Fruit fly (Drosophila melanogaster) whole organism, prepupa: Measurements from ENCODE around the gene CG17271.

Experiments
- Blimp-1 ChIP-seq: fragments of 200-800 bp; sonication (Bioruptor generic); optimal IDR thresholded peaks from 3 replicates; lab custom pipeline; 2017; ENCODE audit warnings: missing biosample characterization, missing genetic modification characterization, mild to moderate bottlenecking, moderate library complexity, missing genetic modification reagents
- CG10631 ChIP-seq: fragments of 200-800 bp; sonication (Bioruptor generic); optimal IDR thresholded peaks from 2 replicates; lab custom pipeline; 2016; ENCODE audit warnings: missing biosample characterization, missing genetic modification characterization
- CG10669 ChIP-seq: fragments of 200-800 bp; sonication (Bioruptor generic); optimal IDR thresholded peaks from 3 replicates; lab custom pipeline; 2018; ENCODE audit warnings: missing biosample characterization, mild to moderate bottlenecking, missing genetic modification characterization, moderate library complexity
- CG11294 ChIP-seq: fragments of 200-800 bp; sonication (Bioruptor generic); IDR thresholded peaks from 2 replicates; pipeline ENCODE4 v1.3.6; 2022; ENCODE audit warnings: missing biosample characterization, missing genetic modification characterization
- CG11902 ChIP-seq: fragments of 200-800 bp; sonication (Bioruptor generic); optimal IDR thresholded peaks from 3 replicates; lab custom pipeline; 2016; ENCODE audit warnings: missing biosample characterization, missing genetic modification characterization
- CG15336 ChIP-seq: fragments of 200-800 bp; sonication (Bioruptor generic); IDR thresholded peaks from 2 replicates; pipeline ENCODE4 v1.3.6; 2022; ENCODE audit warnings: missing biosample characterization, missing genetic modification characterization
- CG1621 ChIP-seq: fragments of 200-800 bp; sonication (Bioruptor generic); optimal IDR thresholded peaks from 3 replicates; lab custom pipeline; 2018; ENCODE audit warnings: missing biosample characterization, mild to moderate bottlenecking, missing genetic modification characterization
- CG16779 ChIP-seq: fragments of 200-800 bp; sonication (Bioruptor generic); optimal IDR thresholded peaks from 3 replicates; lab custom pipeline; 2017; ENCODE audit warnings: missing biosample characterization, mild to moderate bottlenecking, missing genetic modification characterization
- CG3032 ChIP-seq: fragments of 200-800 bp; optimal IDR thresholded peaks from 2 replicates; lab custom pipeline; 2019; ENCODE audit warnings: missing biosample characterization, mild to moderate bottlenecking, missing genetic modification characterization, moderate library complexity
- CG32006 ChIP-seq: fragments of 200-800 bp; sonication (Bioruptor generic); optimal IDR thresholded peaks from 3 replicates; lab custom pipeline; 2017; ENCODE audit warnings: missing biosample characterization, mild to moderate bottlenecking, missing genetic modification characterization
- CG3919 ChIP-seq: fragments of 200-800 bp; sonication (Bioruptor generic); optimal IDR thresholded peaks from 3 replicates; lab custom pipeline; 2016; ENCODE audit warnings: missing biosample characterization, missing genetic modification characterization
- CG6163 ChIP-seq: fragments of 200-800 bp; sonication (Bioruptor generic); IDR thresholded peaks from 3 replicates; pipeline ENCODE4 v1.3.6; 2022; ENCODE audit warnings: missing biosample characterization, missing genetic modification characterization
- CG6808 ChIP-seq: fragments of 200-800 bp; sonication (Bioruptor generic); optimal IDR thresholded peaks from 3 replicates; lab custom pipeline; 2017; ENCODE audit warnings: missing biosample characterization, missing genetic modification characterization, mild to moderate bottlenecking, moderate library complexity, missing genetic modification reagents
- CG6854 ChIP-seq: fragments of 200-800 bp; sonication (Bioruptor generic); optimal IDR thresholded peaks from 2 replicates; lab custom pipeline; 2017; ENCODE audit warnings: missing biosample characterization, mild to moderate bottlenecking, missing genetic modification characterization
- CG7368 ChIP-seq: fragments of 200-800 bp; sonication (Bioruptor generic); optimal IDR thresholded peaks from 3 replicates; lab custom pipeline; 2016; ENCODE audit warnings: missing biosample characterization, missing genetic modification characterization
- CG8119 ChIP-seq: fragments of 200-800 bp; sonication (Bioruptor generic); IDR thresholded peaks from 3 replicates; pipeline ENCODE4 v1.3.6; 2022; ENCODE audit warnings: missing biosample characterization, missing genetic modification characterization
- CG8319 ChIP-seq: fragments of 200-800 bp; sonication (Bioruptor generic); optimal IDR thresholded peaks from 3 replicates; lab custom pipeline; 2016; ENCODE audit warnings: missing biosample characterization, missing genetic modification characterization
- CG9139 ChIP-seq: fragments of 200-800 bp; sonication (Bioruptor generic); optimal IDR thresholded peaks from 3 replicates; lab custom pipeline; 2017; ENCODE audit warnings: missing biosample characterization, mild to moderate bottlenecking, missing genetic modification characterization
- Eip78C ChIP-seq: fragments of 200-800 bp; sonication (Bioruptor generic); peaks from one replicate; lab custom pipeline; 2016; ENCODE audit warnings: missing biosample characterization, missing genetic modification characterization
- Eip93F ChIP-seq: fragments of 200-800 bp; sonication (Bioruptor generic); optimal IDR thresholded peaks from 2 replicates; lab custom pipeline; 2016; ENCODE audit warnings: missing biosample characterization, mild to moderate bottlenecking, missing genetic modification characterization
- Ets21C ChIP-seq: fragments of 200-800 bp; sonication (Bioruptor generic); optimal IDR thresholded peaks from 3 replicates; lab custom pipeline; 2016; ENCODE audit warnings: missing biosample characterization, missing genetic modification characterization
- Ets96B ChIP-seq: fragments of 200-800 bp; optimal IDR thresholded peaks from 2 replicates; lab custom pipeline; 2019; ENCODE audit warnings: missing biosample characterization, mild to moderate bottlenecking, missing genetic modification characterization, moderate library complexity
- Gug ChIP-seq: fragments of 200-800 bp; sonication (Bioruptor generic); IDR thresholded peaks from 2 replicates; pipeline ENCODE4 v1.3.6; 2022; ENCODE audit warnings: missing biosample characterization, missing genetic modification characterization
- Hr38 ChIP-seq: sonication (Bioruptor generic); optimal IDR thresholded peaks from 2 replicates; lab custom pipeline; 2016; ENCODE audit warnings: missing biosample characterization, missing genetic modification characterization
- Hr39 ChIP-seq: fragments of 200-800 bp; sonication (Bioruptor generic); optimal IDR thresholded peaks from 2 replicates; lab custom pipeline; 2016; ENCODE audit warnings: missing biosample characterization, missing genetic modification characterization
- Hr4 ChIP-seq: fragments of 200-800 bp; sonication (Bioruptor generic); optimal IDR thresholded peaks from 3 replicates; lab custom pipeline; 2016; ENCODE audit warnings: missing biosample characterization, missing genetic modification characterization
- Lpt ChIP-seq: fragments of 200-800 bp; sonication (Bioruptor generic); optimal IDR thresholded peaks from 3 replicates; lab custom pipeline; 2016; ENCODE audit warnings: missing biosample characterization, missing genetic modification characterization
- OdsH ChIP-seq: fragments of 200-800 bp; sonication (Bioruptor generic); optimal IDR thresholded peaks from 3 replicates; lab custom pipeline; 2016; ENCODE audit warnings: missing biosample characterization, missing genetic modification characterization
- Smox ChIP-seq: fragments of 200-800 bp; sonication (Bioruptor generic); optimal IDR thresholded peaks from 3 replicates; lab custom pipeline; 2016; ENCODE audit warnings: missing biosample characterization, missing genetic modification characterization
- Sox102F ChIP-seq: fragments of 200-800 bp; sonication (Bioruptor generic); optimal IDR thresholded peaks from 2 replicates; lab custom pipeline; 2016; ENCODE audit warnings: missing biosample characterization, mild to moderate bottlenecking, missing genetic modification characterization
- Sox14 ChIP-seq: fragments of 200-800 bp; sonication (Bioruptor generic); optimal IDR thresholded peaks from 3 replicates; lab custom pipeline; 2016; ENCODE audit warnings: missing biosample characterization, missing genetic modification characterization
- acj6 ChIP-seq: fragments of 200-800 bp; sonication (Bioruptor generic); optimal IDR thresholded peaks from 3 replicates; lab custom pipeline; 2016; ENCODE audit warnings: missing biosample characterization, missing genetic modification characterization
- cyc ChIP-seq: fragments of 200-800 bp; sonication (Bioruptor generic); optimal IDR thresholded peaks from 3 replicates; lab custom pipeline; 2016; ENCODE audit warnings: missing biosample characterization, missing genetic modification characterization
- dac ChIP-seq: fragments of 200-800 bp; sonication (Bioruptor generic); optimal IDR thresholded peaks from 2 replicates; lab custom pipeline; 2017; ENCODE audit warnings: missing biosample characterization, mild to moderate bottlenecking, missing genetic modification characterization
- dsx ChIP-seq: fragments of 200-800 bp; optimal IDR thresholded peaks from 3 replicates; lab custom pipeline; 2019; ENCODE audit warnings: missing biosample characterization, mild to moderate bottlenecking, missing genetic modification characterization, moderate library complexity; ENCODE audit not compliant: poor library complexity, severe bottlenecking
- eg ChIP-seq: fragments of 200-800 bp; sonication (Bioruptor generic); IDR thresholded peaks from 3 replicates; pipeline ENCODE4 v1.3.6; 2022; ENCODE audit warnings: missing biosample characterization, missing genetic modification characterization
- fd85E ChIP-seq: fragments of 200-800 bp; sonication (Bioruptor generic); optimal IDR thresholded peaks from 3 replicates; lab custom pipeline; 2016; ENCODE audit warnings: missing biosample characterization, missing genetic modification characterization
- fkh ChIP-seq: fragments of 200-800 bp; sonication (Bioruptor generic); optimal IDR thresholded peaks from 3 replicates; lab custom pipeline; 2017; ENCODE audit warnings: missing biosample characterization, mild to moderate bottlenecking, missing genetic modification characterization, moderate library complexity
- lz ChIP-seq: fragments of 200-800 bp; sonication (Bioruptor generic); optimal IDR thresholded peaks from 3 replicates; lab custom pipeline; 2016; ENCODE audit warnings: missing biosample characterization, missing genetic modification characterization
- net ChIP-seq: fragments of 200-800 bp; sonication (Bioruptor generic); optimal IDR thresholded peaks from 3 replicates; lab custom pipeline; 2016; ENCODE audit warnings: missing biosample characterization, missing genetic modification characterization
- salr ChIP-seq, 2 experiments: fragments of 200-800 bp; sonication (Bioruptor generic); optimal IDR thresholded peaks; 3 replicates each; lab custom pipeline; 2016 to 2018; ENCODE audit warnings: missing biosample characterization in 2 of 2, missing genetic modification characterization in 2 of 2, mild to moderate bottlenecking in 1 of 2
- ss ChIP-seq, 2 experiments: fragments of 200-800 bp; sonication (Bioruptor generic); optimal IDR thresholded peaks; 2 replicates in 1 of 2; 3 replicates in 1 of 2; lab custom pipeline; 2017 to 2018; ENCODE audit warnings: mild to moderate bottlenecking in 2 of 2, missing biosample characterization in 2 of 2, missing genetic modification characterization in 2 of 2, moderate library complexity in 1 of 2
- svp ChIP-seq: fragments of 200-800 bp; sonication (Bioruptor generic); peaks from one replicate; lab custom pipeline; 2016; ENCODE audit warnings: missing biosample characterization, missing genetic modification characterization
- topi ChIP-seq: fragments of 200-800 bp; sonication (Bioruptor generic); optimal IDR thresholded peaks from 3 replicates; lab custom pipeline; 2016; ENCODE audit warnings: missing biosample characterization, missing genetic modification characterization
- vri ChIP-seq: fragments of 200-800 bp; sonication (Bioruptor generic); optimal IDR thresholded peaks from 3 replicates; lab custom pipeline; 2016; ENCODE audit warnings: missing biosample characterization, mild to moderate bottlenecking, missing genetic modification characterization

The CG17271 gene

dm6 chr3R:20833664-20834063 lies 12.0 kb upstream of the CG17271 start (continued):
- TF ChIP-seq Lpt (GFP tag; lab: Kevin White, UChicago) (no peak), fd85E (GFP tag; lab: Kevin White, UChicago) (no peak), CG10631 (GFP tag; lab: Kevin White, UChicago) (peak; percentile 18), Smox (GFP tag; lab: Kevin White, UChicago) (peak; percentile 28), Blimp-1 (GFP tag; lab: Kevin White, UChicago) (no peak), CG11294 (GFP tag; lab: Robert Waterston, UW) (no peak), CG7368 (GFP tag; lab: Kevin White, UChicago) (peak; percentile 37), ss (GFP tag; optimal IDR thresholded peaks at IDR 0.05; lab: Kevin White, UChicago) (no peak), OdsH (GFP tag; lab: Kevin White, UChicago) (peak; percentile 55), Sox14 (GFP tag; lab: Kevin White, UChicago) (peak; percentile 13), dac (GFP tag; lab: Kevin White, UChicago) (no peak), acj6 (GFP tag; lab: Kevin White, UChicago) (peak; percentile 20), CG1621 (tag; lab: Kevin White, UChicago) (no peak), CG8319 (no peak), fkh (GFP tag; lab: Kevin White, UChicago) (no peak), net (GFP tag; lab: Kevin White, UChicago) (no peak), CG10669 (GFP tag; lab: Kevin White, UChicago) (peak; percentile 28), cyc (GFP tag; lab: Kevin White, UChicago) (peak; percentile 28), eg (GFP tag; lab: Robert Waterston, UW) (peak; percentile 50; the same call in 1 of the 3 replicates), Sox102F (GFP tag; lab: Kevin White, UChicago) (peak; percentile 56)

- TF ChIP-seq CG6808 (GFP tag; lab: Kevin White, UChicago) (peak; percentile 24), dsx (GFP tag; lab: Kevin White, UChicago) (no peak), svp (GFP tag; lab: Kevin White, UChicago) (peak; percentile 67), Eip78C (GFP tag; lab: Kevin White, UChicago) (peak; percentile 37), CG11902 (GFP tag; lab: Kevin White, UChicago) (no peak), Ets96B (no peak), eg (GFP tag; lab: Robert Waterston, UW) (peak; percentile 47; the same call in 2 of the 3 replicates), CG16779 (tag; lab: Kevin White, UChicago) (peak; percentile 9), CG6163 (GFP tag; lab: Robert Waterston, UW) (peak; percentile 13; the same call in 2 of the 3 replicates), CG1621 (tag; lab: Kevin White, UChicago) (peak; percentile 16), Hr38 (GFP tag; lab: Kevin White, UChicago) (no peak), Gug (GFP tag; lab: Robert Waterston, UW) (no peak), CG32006 (peak; percentile 45), vri (peak; percentile 63), topi (peak; percentile 28), Hr4 (GFP tag; lab: Kevin White, UChicago) (peak; percentile 32), lz (GFP tag; lab: Kevin White, UChicago) (peak; percentile 41), CG11294 (GFP tag; lab: Robert Waterston, UW) (peak; percentile 32; the same call in 1 of the 2 replicates), OdsH (GFP tag; lab: Kevin White, UChicago) (peak; percentile 43), acj6 (GFP tag; lab: Kevin White, UChicago) (peak; percentile 19), salr (GFP tag; optimal IDR thresholded peaks at IDR 0.05; lab: Kevin White, UChicago) (peak in 1 of 2 experiments; percentile 24), cyc (GFP tag; lab: Kevin White, UChicago) (peak; percentile 11), CG6854 (GFP tag; lab: Kevin White, UChicago) (peak; percentile 24), CG9139 (peak; percentile 39), CG8319 (no peak), fkh (GFP tag; lab: Kevin White, UChicago) (peak; percentile 79), CG3032 (tag; lab: Kevin White, UChicago) (no peak), fd85E (GFP tag; lab: Kevin White, UChicago) (no peak), Smox (GFP tag; lab: Kevin White, UChicago) (no peak), Eip93F (GFP tag; lab: Kevin White, UChicago) (no peak), ss (GFP tag; optimal IDR thresholded peaks at IDR 0.05; lab: Kevin White, UChicago) (peak; percentile 59 to 65), Ets21C (GFP tag; lab: Kevin White, UChicago) (no peak), CG3919 (peak; percentile 57), net (GFP tag; lab: Kevin White, UChicago) (no peak), Hr39 (peak; percentile 41), CG15336 (GFP tag; lab: Robert Waterston, UW) (0 out of 2 replicates have a peak, but pooled peaks have one; percentile 34), CG8119 (GFP tag; lab: Robert Waterston, UW) (peak; percentile 53; the same call in 1 of the 3 replicates)
These were observed 11.3 kb upstream of the CG17271 start, which contains the start of gene Synd for dm6 chr3R:20832689-20833524. Gene Synd, plus strand, starts transcription at chr3R:20832799.
